Worm (Caenorhabditis elegans) whole organism, mixed stage, embryonic: ENCODE data around the gene ifta-1.

Experiments
- elt-1 ChIP-seq: sonication (generic microtip); optimal IDR thresholded peaks from 2 replicates; lab custom pipeline; 2017; ENCODE audit warnings: missing genetic modification characterization, mild to moderate bottlenecking, missing compliant biosample characterization, antibody characterized with exemption, moderate library complexity, borderline replicate concordance; ENCODE audit not compliant: insufficient read depth
- nhr-76 ChIP-seq: sonication (generic microtip); optimal IDR thresholded peaks from 2 replicates; lab custom pipeline; 2017; ENCODE audit warnings: missing biosample characterization, missing genetic modification characterization
- pha-4 ChIP-seq: fragments of 150-350 bp; optimal IDR thresholded peaks from 2 replicates; lab custom pipeline; 2018; ENCODE audit warnings: missing biosample characterization, missing genetic modification reagents, missing genetic modification characterization
- zip-8 ChIP-seq: fragments of 150-350 bp; optimal IDR thresholded peaks from 2 replicates; lab custom pipeline; 2014; ENCODE audit warnings: missing biosample characterization, missing genetic modification characterization

- TF ChIP-seq zip-8 (no peak), pha-4 (tag; lab: Kevin White, UChicago) (no peak), elt-1 (tag; lab: Kevin White, UChicago) (no peak), nhr-76 (tag; lab: Kevin White, UChicago) (no peak)
These were observed 43.3 kb downstream of the ifta-1 start for ce11 chrX:5509114-5509877.
